Worm (Caenorhabditis elegans): Measurements from ENCODE around the gene R10E4.6.
A peak's percentile ranks its signal among the peaks of the same experiment; 100 is the strongest.

The R10E4.6 gene

ce11 chrIII:4281955-4282618, 11.1 kb upstream of the R10E4.6 start (continued):
- TF ChIP-seq pqm-1 (tag; optimal IDR thresholded peaks at IDR 0.05) = peak; percentile 74
- TF ChIP-seq ceh-28 (tag; optimal IDR thresholded peaks at IDR 0.05) = peak; percentile 96
- peak; percentile 95 for TF ChIP-seq lin-39 (tag; optimal IDR thresholded peaks at IDR 0.05)
- TF ChIP-seq fos-1 (tag; optimal IDR thresholded peaks at IDR 0.05) = peak; percentile 86
- no peak for TF ChIP-seq skn-1 (tag; optimal IDR thresholded peaks at IDR 0.05)
- TF ChIP-seq mml-1 (tag; optimal IDR thresholded peaks at IDR 0.05) = no peak
- TF ChIP-seq ztf-11 (tag; optimal IDR thresholded peaks at IDR 0.05) = no peak
- TF ChIP-seq zag-1 (tag; optimal IDR thresholded peaks at IDR 0.05) = peak; percentile 75
- peak; percentile 92 for TF ChIP-seq egl-5 (tag; optimal IDR thresholded peaks at IDR 0.05)
- peak; percentile 99 for TF ChIP-seq nfya-1 (tag; optimal IDR thresholded peaks at IDR 0.05; ENCODE audit: insufficient read depth)
- no peak for TF ChIP-seq nhr-237 (tag; optimal IDR thresholded peaks at IDR 0.05)
- TF ChIP-seq tbx-2 (tag; optimal IDR thresholded peaks at IDR 0.05) = peak; percentile 97
- TF ChIP-seq ceh-82 (tag; optimal IDR thresholded peaks at IDR 0.05) = peak; percentile 82
- TF ChIP-seq lsy-12 (tag; optimal IDR thresholded peaks at IDR 0.05) = peak; percentile 97
- TF ChIP-seq ceh-16 (tag; optimal IDR thresholded peaks at IDR 0.05) = peak; percentile 37
- TF ChIP-seq fkh-10 (GFP tag; optimal IDR thresholded peaks at IDR 0.05) = peak; percentile 87
- peak; percentile 14 for TF ChIP-seq nhr-76 (tag; optimal IDR thresholded peaks at IDR 0.05)
- TF ChIP-seq hmg-11 (tag; optimal IDR thresholded peaks at IDR 0.05) = peak; percentile 98

- TF ChIP-seq nhr-11 (tag; optimal IDR thresholded peaks at IDR 0.05) (peak; percentile 65), R02D3.7 (tag; optimal IDR thresholded peaks at IDR 0.05) (no peak), jun-1 (tag; optimal IDR thresholded peaks at IDR 0.05) (no peak), nfya-1 (tag; optimal IDR thresholded peaks at IDR 0.05; ENCODE audit: insufficient read depth) (peak; percentile 15), lin-39 (tag; optimal IDR thresholded peaks at IDR 0.05) (peak; percentile 4), nhr-76 (tag; optimal IDR thresholded peaks at IDR 0.05) (no peak), ceh-28 (tag; optimal IDR thresholded peaks at IDR 0.05) (peak; percentile 32), ceh-82 (tag; optimal IDR thresholded peaks at IDR 0.05) (no peak), egl-5 (tag; optimal IDR thresholded peaks at IDR 0.05) (peak; percentile 45)
These were observed 10.0 kb upstream of the R10E4.6 start for ce11 chrIII:4283175-4283574.

- no peak for TF ChIP-seq egl-5 (tag; optimal IDR thresholded peaks at IDR 0.05)
- peak in 1 of 3 experiments; percentile 27 for TF ChIP-seq elt-3 (tag; optimal IDR thresholded peaks at IDR 0.05)
- TF ChIP-seq tbx-2 (tag; optimal IDR thresholded peaks at IDR 0.05) = peak; percentile 49
- TF ChIP-seq nhr-23 (tag; optimal IDR thresholded peaks at IDR 0.05) = peak; percentile 93
- peak; percentile 11 for TF ChIP-seq R02D3.7 (tag; optimal IDR thresholded peaks at IDR 0.05)
- peak; percentile 84 for TF ChIP-seq jun-1 (tag; optimal IDR thresholded peaks at IDR 0.05)
- TF ChIP-seq egl-27 (tag; optimal IDR thresholded peaks at IDR 0.05) = peak; percentile 57
- no peak for TF ChIP-seq ama-1 (optimal IDR thresholded peaks at IDR 0.05)
- TF ChIP-seq lin-15B (tag; optimal IDR thresholded peaks at IDR 0.05) = peak; percentile 40
- TF ChIP-seq hmg-11 (tag; optimal IDR thresholded peaks at IDR 0.05) = peak; percentile 69
- peak; percentile 30 for TF ChIP-seq pqm-1 (tag; optimal IDR thresholded peaks at IDR 0.05)
- TF ChIP-seq pha-4 (tag; optimal IDR thresholded peaks at IDR 0.05) = peak; percentile 99
- TF ChIP-seq snpc-4 (tag; optimal IDR thresholded peaks at IDR 0.05) = peak; percentile 43
- peak; percentile 70 for TF ChIP-seq mdl-1 (tag; optimal IDR thresholded peaks at IDR 0.05)
- peak; percentile 73 for TF ChIP-seq nfya-1 (tag; optimal IDR thresholded peaks at IDR 0.05; ENCODE audit: insufficient read depth)
- peak; percentile 76 for TF ChIP-seq lsy-12 (tag; optimal IDR thresholded peaks at IDR 0.05)
- peak; percentile 77 for TF ChIP-seq elt-2 (tag; optimal IDR thresholded peaks at IDR 0.05)
- peak; percentile 4 for TF ChIP-seq lin-39 (tag; optimal IDR thresholded peaks at IDR 0.05)
- TF ChIP-seq fkh-2 (tag; optimal IDR thresholded peaks at IDR 0.05) = no peak
- TF ChIP-seq sea-2 (GFP tag; optimal IDR thresholded peaks at IDR 0.05) = no peak
- no peak for TF ChIP-seq nhr-28 (tag; optimal IDR thresholded peaks at IDR 0.05)
- peak; percentile 60 for TF ChIP-seq ceh-28 (tag; optimal IDR thresholded peaks at IDR 0.05)
- peak; percentile 28 for TF ChIP-seq elt-1 (tag; optimal IDR thresholded peaks at IDR 0.05)
- no peak for TF ChIP-seq nhr-67 (tag; optimal IDR thresholded peaks at IDR 0.05)
- peak; percentile 16 for TF ChIP-seq fos-1 (tag; optimal IDR thresholded peaks at IDR 0.05)
- peak; percentile 95 for TF ChIP-seq nhr-25 (tag; optimal IDR thresholded peaks at IDR 0.05)
- peak; percentile 94 for TF ChIP-seq nhr-43 (tag; optimal IDR thresholded peaks at IDR 0.05; ENCODE audit: poor library complexity, severe bottlenecking)
- TF ChIP-seq nhr-237 (tag; optimal IDR thresholded peaks at IDR 0.05) = no peak
- no peak for TF ChIP-seq eor-1 (tag; optimal IDR thresholded peaks at IDR 0.05)
These were observed 8.5 kb upstream of the R10E4.6 start for ce11 chrIII:4284732-4285165.
